Worm (Caenorhabditis elegans) whole organism, early embryonic: ENCODE measurements around the gene inx-9.
A peak's percentile ranks its signal among the peaks of the same experiment; 100 is the strongest.

ENCODE experiments used
- B0310.2 ChIP-seq: sonication (generic microtip); optimal IDR thresholded peaks from 2 replicates; lab custom pipeline; 2016; ENCODE audit warnings: mild to moderate bottlenecking, missing genetic modification characterization, missing compliant biosample characterization
- F13C5.2 ChIP-seq: sonication (generic microtip); optimal IDR thresholded peaks from 2 replicates; lab custom pipeline; 2017; ENCODE audit warnings: mild to moderate bottlenecking, missing genetic modification characterization, inconsistent platforms, missing compliant biosample characterization
- aly-1 ChIP-seq: sonication (generic microtip); optimal IDR thresholded peaks from 2 replicates; lab custom pipeline; 2016; ENCODE audit warnings: missing genetic modification characterization, missing compliant biosample characterization
- ama-1 ChIP-seq: fragments of 150-350 bp; optimal IDR thresholded peaks from 2 replicates; lab custom pipeline; 2014
- ceh-13 ChIP-seq: fragments of 200-800 bp; sonication (Bioruptor generic); optimal IDR thresholded peaks from 2 replicates; lab custom pipeline; 2018; ENCODE audit warnings: mild to moderate bottlenecking, missing genetic modification characterization, missing compliant biosample characterization
- ceh-36 ChIP-seq: sonication (generic microtip); optimal IDR thresholded peaks from 2 replicates; lab custom pipeline; 2016; ENCODE audit warnings: missing genetic modification characterization, inconsistent platforms, missing compliant biosample characterization
- ets-7 ChIP-seq: sonication (generic microtip); optimal IDR thresholded peaks from 2 replicates; lab custom pipeline; 2016; ENCODE audit warnings: missing genotype, missing genetic modification characterization, missing compliant biosample characterization
- flt-1 ChIP-seq: fragments of 200-800 bp; sonication (Bioruptor generic); IDR thresholded peaks from 2 replicates; pipeline ENCODE4 v1.3.6; 2022; ENCODE audit warnings: missing genetic modification characterization, missing compliant biosample characterization
- hmbx-1 ChIP-seq: sonication (generic microtip); optimal IDR thresholded peaks from 2 replicates; lab custom pipeline; 2016; ENCODE audit warnings: mild to moderate bottlenecking, missing genetic modification characterization, missing compliant biosample characterization
- hmg-4 ChIP-seq: fragments of 200-800 bp; sonication (Bioruptor generic); optimal IDR thresholded peaks from 2 replicates; lab custom pipeline; 2018; ENCODE audit warnings: mild to moderate bottlenecking, missing genetic modification characterization, missing compliant biosample characterization
- hnd-1 ChIP-seq: sonication (generic microtip); optimal IDR thresholded peaks from 2 replicates; lab custom pipeline; 2016; ENCODE audit warnings: missing genetic modification characterization, missing compliant biosample characterization
- pes-1 ChIP-seq: fragments of 200-800 bp; sonication (Bioruptor generic); IDR thresholded peaks from 2 replicates; pipeline ENCODE4 v1.3.6; 2022; ENCODE audit warnings: missing genetic modification reagents, missing genetic modification characterization, missing compliant biosample characterization
- scrt-1 ChIP-seq: fragments of 200-800 bp; sonication (Bioruptor generic); IDR thresholded peaks from 2 replicates; pipeline ENCODE4 v1.3.6; 2022; ENCODE audit warnings: missing genetic modification characterization, missing compliant biosample characterization
- sea-1 ChIP-seq: fragments of 200-800 bp; sonication (Bioruptor generic); conservative IDR thresholded peaks from 2 replicates; pipeline ENCODE4 v1.3.6; 2022; ENCODE audit warnings: missing genetic modification characterization, missing compliant biosample characterization
- tbx-11 ChIP-seq: fragments of 200-800 bp; sonication (Bioruptor generic); IDR thresholded peaks from 2 replicates; pipeline ENCODE4 v1.3.6; 2022; ENCODE audit warnings: missing genetic modification characterization, missing compliant biosample characterization
- tbx-37 ChIP-seq: fragments of 200-800 bp; sonication (Bioruptor generic); conservative IDR thresholded peaks from 2 replicates; pipeline ENCODE4 v1.3.6; 2022; ENCODE audit warnings: missing genetic modification reagents, missing genetic modification characterization, missing compliant biosample characterization
- tra-4 ChIP-seq: sonication (generic microtip); optimal IDR thresholded peaks from 2 replicates; lab custom pipeline; 2017; ENCODE audit warnings: missing genetic modification characterization, missing compliant biosample characterization

inx-9 gene

DNA sequence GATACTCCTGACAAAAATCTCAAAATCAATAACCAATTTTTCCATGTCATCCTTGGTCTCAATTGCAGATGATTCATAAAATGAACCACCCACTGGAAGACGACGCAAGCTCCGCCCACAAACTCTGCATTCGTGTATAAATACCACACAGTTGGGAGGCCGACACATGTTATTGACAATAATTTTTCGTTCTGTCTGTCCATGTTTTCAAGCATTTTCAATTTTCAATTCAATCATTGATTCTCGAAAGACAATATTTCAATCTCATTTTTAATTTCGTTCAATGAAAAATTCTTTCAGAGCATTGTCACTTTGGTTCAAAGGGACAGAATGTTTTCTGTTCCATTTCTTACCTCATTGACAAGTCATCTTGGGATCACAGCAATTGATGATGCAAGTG is at the start of gene inx-9:
TSS of gene inx-9 (plus strand) at position 301 of the 400 bp plus-strand sequence.
- no peak for TF ChIP-seq B0310.2 (tag; lab: Kevin White, UChicago)
- TF ChIP-seq tbx-37 (GFP tag; lab: Robert Waterston, UW) = no peak
- TF ChIP-seq ceh-36 (tag; lab: Kevin White, UChicago) = no peak
- no peak for TF ChIP-seq scrt-1 (GFP tag; lab: Robert Waterston, UW)
- no peak for TF ChIP-seq ets-7 (tag; lab: Kevin White, UChicago)
- TF ChIP-seq sea-1 = no peak
- no peak for TF ChIP-seq tbx-11 (GFP tag; lab: Robert Waterston, UW)
- no peak for TF ChIP-seq ama-1
- no peak for TF ChIP-seq F13C5.2 (tag; lab: Kevin White, UChicago)
- no peak for TF ChIP-seq hmbx-1 (tag; lab: Kevin White, UChicago)
- TF ChIP-seq tra-4 (tag; lab: Kevin White, UChicago) = no peak
- TF ChIP-seq pes-1 (GFP tag; lab: Robert Waterston, UW) = no peak
- no peak for TF ChIP-seq flt-1 (GFP tag; lab: Robert Waterston, UW)
- no peak for TF ChIP-seq aly-1 (tag; lab: Kevin White, UChicago)
- TF ChIP-seq ceh-13 (GFP tag; lab: Kevin White, UChicago) = no peak
- no peak for TF ChIP-seq hnd-1
- no peak for TF ChIP-seq hmg-4 (GFP tag; lab: Kevin White, UChicago)

DNA sequence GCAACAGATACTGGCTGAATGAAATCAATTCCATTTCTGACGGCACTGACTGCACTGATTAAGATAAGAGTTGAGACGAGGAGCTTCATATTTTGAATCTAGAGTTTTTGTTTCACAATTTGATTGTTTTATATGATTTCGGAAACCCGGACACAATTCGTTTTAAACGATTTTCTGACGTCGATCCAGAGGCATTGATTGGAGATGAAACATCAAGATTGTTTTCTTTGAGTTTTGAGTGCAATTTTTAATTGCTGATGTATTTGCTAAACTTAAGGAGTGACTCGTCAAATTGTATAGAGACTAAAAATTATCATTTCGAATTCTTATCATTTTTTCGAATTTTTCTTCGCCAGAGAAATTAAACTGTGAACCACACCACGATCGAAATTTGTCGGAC is 48.3 kb upstream of the inx-9 start, which contains the start of gene lys-6:
TSS of gene lys-6 (minus strand) at position 101 of the 400 bp plus-strand sequence.
- TF ChIP-seq ets-7 (tag; lab: Kevin White, UChicago) = no peak

DNA sequence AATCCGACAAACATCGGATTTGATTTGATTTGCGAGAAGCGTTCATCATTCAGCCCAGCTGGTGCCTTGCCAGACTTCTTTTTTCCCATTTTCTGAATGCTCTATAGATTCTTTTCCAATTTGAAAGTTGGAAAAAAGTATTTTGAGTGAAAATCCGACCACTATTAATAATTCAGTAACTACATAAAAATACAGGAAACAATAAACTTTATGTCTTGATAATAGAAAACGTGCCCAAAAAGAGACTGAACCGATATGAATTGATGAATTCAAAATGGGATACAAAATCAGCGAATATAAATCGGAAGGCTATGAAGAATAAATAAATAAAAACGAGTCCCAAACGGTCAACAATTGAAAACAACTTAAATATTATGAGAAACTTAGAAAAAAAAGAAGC is 44.4 kb upstream of the inx-9 start, which contains the start of gene F58B3.4:
TSS of gene F58B3.4 (minus strand) at position 101 of the 400 bp plus-strand sequence.
- TF ChIP-seq ceh-13 (GFP tag; lab: Kevin White, UChicago) = no peak
- no peak for TF ChIP-seq ama-1
- no peak for TF ChIP-seq tra-4 (tag; lab: Kevin White, UChicago)
- TF ChIP-seq ceh-36 (tag; lab: Kevin White, UChicago) = no peak
- no peak for TF ChIP-seq tbx-37 (GFP tag; lab: Robert Waterston, UW)
- no peak for TF ChIP-seq tbx-11 (GFP tag; lab: Robert Waterston, UW)
- TF ChIP-seq scrt-1 (GFP tag; lab: Robert Waterston, UW) = no peak
- no peak for TF ChIP-seq hmg-4 (GFP tag; lab: Kevin White, UChicago)
- no peak for TF ChIP-seq aly-1 (tag; lab: Kevin White, UChicago)

DNA sequence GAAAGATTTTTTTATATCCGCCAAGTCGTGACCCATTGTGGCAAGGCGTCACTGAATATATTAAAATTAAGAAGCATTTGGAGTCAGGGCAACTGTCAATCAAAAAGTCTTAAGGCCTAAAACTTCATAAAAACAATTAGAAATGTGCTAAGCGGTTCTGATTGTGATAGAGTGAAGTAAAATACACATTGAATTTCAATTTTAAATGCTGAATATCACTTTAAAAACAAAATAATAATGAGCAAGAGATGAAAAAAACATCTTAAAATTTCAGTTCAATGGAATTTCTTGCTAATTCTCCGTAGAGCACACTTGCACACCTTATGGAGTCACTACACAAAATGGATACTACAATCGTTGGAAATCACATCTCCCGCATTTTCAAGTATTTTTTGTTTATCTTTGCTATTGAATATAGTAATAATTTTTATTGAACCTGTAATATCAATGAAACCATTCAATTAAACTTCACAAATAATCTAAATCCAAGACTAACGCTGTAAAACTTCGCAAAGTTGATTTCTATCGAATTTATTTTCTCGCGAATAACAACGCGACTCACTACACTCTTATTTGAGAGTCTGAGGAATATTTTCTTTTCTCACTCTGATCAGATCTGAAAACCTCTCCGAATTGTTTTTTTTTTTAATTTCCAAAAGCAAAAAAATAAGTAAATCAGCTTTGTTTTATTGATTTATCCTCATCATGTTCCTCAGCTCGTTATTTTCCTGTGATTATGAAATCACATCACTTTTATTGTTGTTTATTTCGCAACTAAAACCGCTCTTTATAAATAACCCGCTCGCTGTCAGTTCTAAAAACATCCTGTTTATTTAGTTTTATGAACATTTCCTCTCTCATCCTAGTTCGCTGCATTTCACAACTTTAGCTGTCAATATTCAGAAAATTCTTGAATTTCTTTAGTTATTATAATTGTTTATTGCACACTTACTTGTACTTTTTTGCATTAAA is 40.4 kb upstream of the inx-9 start, which contains the start of gene mars-1:
TSS of gene mars-1 (minus strand) at position 51 of the 972 bp plus-strand sequence.
- TF ChIP-seq B0310.2 (tag; lab: Kevin White, UChicago) (no peak), F13C5.2 (tag; lab: Kevin White, UChicago) (peak; percentile 11), tbx-37 (GFP tag; lab: Robert Waterston, UW) (peak; percentile 31; the same call in 1 of the 2 replicates)

DNA sequence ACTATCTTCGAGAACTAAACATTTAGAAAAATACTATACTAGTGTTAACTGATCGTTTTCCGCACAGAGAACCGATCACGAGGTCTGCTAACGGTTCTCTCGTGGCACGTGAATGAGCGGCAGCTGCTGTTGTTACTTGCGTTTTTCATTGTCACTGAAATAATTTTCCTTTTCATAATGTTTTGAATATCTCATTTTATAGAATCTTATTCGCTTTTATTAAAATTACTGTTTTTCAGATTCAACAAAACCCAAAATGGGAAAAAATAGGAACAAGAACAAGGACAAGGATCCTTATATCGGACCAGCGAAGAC is 39.8 kb upstream of the inx-9 start, which contains the start of gene F58B3.6:
TSS of gene F58B3.6 (plus strand) at position 240 of the 315 bp plus-strand sequence.
- TF ChIP-seq ceh-36 (tag; lab: Kevin White, UChicago) (no peak), ets-7 (tag; lab: Kevin White, UChicago) (no peak), sea-1 (no peak), ceh-13 (GFP tag; lab: Kevin White, UChicago) (no peak), F13C5.2 (tag; lab: Kevin White, UChicago) (no peak), pes-1 (GFP tag; lab: Robert Waterston, UW) (no peak), hmbx-1 (tag; lab: Kevin White, UChicago) (no peak), aly-1 (tag; lab: Kevin White, UChicago) (no peak), hnd-1 (no peak), tbx-37 (GFP tag; lab: Robert Waterston, UW) (no peak), B0310.2 (tag; lab: Kevin White, UChicago) (no peak), tra-4 (tag; lab: Kevin White, UChicago) (no peak), tbx-11 (GFP tag; lab: Robert Waterston, UW) (no peak), flt-1 (GFP tag; lab: Robert Waterston, UW) (no peak), hmg-4 (GFP tag; lab: Kevin White, UChicago) (no peak), scrt-1 (GFP tag; lab: Robert Waterston, UW) (no peak), ama-1 (no peak)

DNA sequence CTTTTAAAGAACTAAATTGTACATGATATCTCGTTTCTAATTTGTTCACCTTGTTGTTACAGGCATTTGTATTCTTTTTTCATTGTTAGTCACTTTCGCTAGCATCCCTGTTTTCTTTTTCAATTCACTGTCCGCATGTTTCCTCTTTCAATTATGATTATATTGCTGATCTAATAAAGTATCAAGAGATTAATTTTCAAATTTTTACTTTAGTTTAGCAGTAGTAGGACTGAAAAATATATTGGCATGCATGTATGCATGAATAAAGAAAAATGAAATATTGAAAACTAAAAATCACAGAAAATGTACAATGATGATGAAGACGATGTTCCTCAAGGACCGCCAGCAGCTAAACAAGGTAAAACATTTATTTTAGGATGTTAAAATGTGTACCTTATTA is 38.1 kb upstream of the inx-9 start, which contains the start of gene rbm-17:
TSS of gene rbm-17 (plus strand) at position 301 of the 400 bp plus-strand sequence.
- TF ChIP-seq ama-1 (no peak), scrt-1 (GFP tag; lab: Robert Waterston, UW) (no peak), ceh-36 (tag; lab: Kevin White, UChicago) (no peak), tra-4 (tag; lab: Kevin White, UChicago) (no peak), tbx-11 (GFP tag; lab: Robert Waterston, UW) (no peak), hmbx-1 (tag; lab: Kevin White, UChicago) (no peak), flt-1 (GFP tag; lab: Robert Waterston, UW) (no peak), aly-1 (tag; lab: Kevin White, UChicago) (no peak)

DNA sequence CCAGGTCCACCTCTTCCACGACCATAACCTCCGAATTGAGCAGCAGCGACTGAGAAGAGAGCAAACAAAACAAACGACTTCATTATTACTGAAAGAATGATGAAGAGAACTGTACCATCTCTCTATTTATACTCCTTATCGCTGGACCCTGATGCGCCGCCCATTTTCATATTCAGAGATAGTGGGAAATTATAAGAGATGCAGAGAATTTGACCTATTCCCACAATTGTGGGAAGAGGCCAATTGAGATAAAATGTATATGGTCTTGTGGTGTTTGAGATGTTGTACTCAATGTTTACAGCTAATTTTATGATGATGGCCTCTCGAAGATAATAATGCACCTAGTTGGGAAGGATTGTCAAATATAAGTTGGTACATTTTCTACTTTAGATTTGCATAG is 35.2 kb upstream of the inx-9 start, which contains the start of gene ttr-50:
TSS of gene ttr-50 (minus strand) at position 101 of the 400 bp plus-strand sequence.
- TF ChIP-seq F13C5.2 (tag; lab: Kevin White, UChicago) (no peak), pes-1 (GFP tag; lab: Robert Waterston, UW) (no peak), hnd-1 (no peak), ama-1 (no peak), ets-7 (tag; lab: Kevin White, UChicago) (no peak), B0310.2 (tag; lab: Kevin White, UChicago) (no peak), aly-1 (tag; lab: Kevin White, UChicago) (no peak), flt-1 (GFP tag; lab: Robert Waterston, UW) (no peak), scrt-1 (GFP tag; lab: Robert Waterston, UW) (no peak), ceh-36 (tag; lab: Kevin White, UChicago) (no peak), sea-1 (no peak), hmg-4 (GFP tag; lab: Kevin White, UChicago) (no peak), tbx-11 (GFP tag; lab: Robert Waterston, UW) (no peak), tra-4 (tag; lab: Kevin White, UChicago) (no peak), tbx-37 (GFP tag; lab: Robert Waterston, UW) (no peak)
